Fruit fly (Drosophila melanogaster): ENCODE results near the gene CG34436.

DNA sequence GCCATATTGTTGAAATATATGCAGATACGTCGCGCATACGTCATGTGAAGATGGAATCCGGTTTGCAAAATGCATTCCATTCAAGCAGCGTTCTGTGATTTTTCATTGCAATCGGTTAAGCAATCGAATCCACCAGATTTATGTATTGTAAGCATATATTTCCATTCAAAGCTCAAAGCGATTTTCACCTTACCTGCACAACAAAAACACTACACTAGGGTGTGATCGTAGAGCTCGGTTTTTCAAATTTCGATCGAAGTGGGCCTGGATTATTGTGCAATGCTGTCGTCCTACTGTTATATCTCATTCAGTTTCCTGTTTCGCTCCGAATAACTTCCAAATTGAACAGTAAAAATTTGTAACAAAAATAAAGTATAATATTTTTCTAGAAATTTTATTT, 8.7 kb downstream of the CG34436 start, which contains the start of gene Mst98Ca:
- no peak for TF ChIP-seq Mnt (GFP tag; optimal IDR thresholded peaks at IDR 0.05)
- TF ChIP-seq CG7045 (GFP tag; optimal IDR thresholded peaks at IDR 0.05): no peak
- TF ChIP-seq Crg-1 (GFP tag; optimal IDR thresholded peaks at IDR 0.05): no peak
- no peak for TF ChIP-seq tj (GFP tag; optimal IDR thresholded peaks at IDR 0.05)
- no peak for TF ChIP-seq bab1 (GFP tag; optimal IDR thresholded peaks at IDR 0.05)
- no peak for TF ChIP-seq ovo (GFP tag; optimal IDR thresholded peaks at IDR 0.05)
- TF ChIP-seq cnc (optimal IDR thresholded peaks at IDR 0.05): no peak
- TF ChIP-seq pad (GFP tag; optimal IDR thresholded peaks at IDR 0.05): no peak
- TF ChIP-seq Hr96 (GFP tag; optimal IDR thresholded peaks at IDR 0.05): no peak

All from whole organism, adult.